Fruit fly (Drosophila melanogaster) whole organism, prepupa: ENCODE measurements around the gene Atf3.

Source experiments
- Eip75B ChIP-seq: fragments of 200-800 bp; sonication (Bioruptor generic); optimal IDR thresholded peaks from 3 replicates; lab custom pipeline; 2016; ENCODE audit warnings: missing biosample characterization, missing genetic modification characterization
- Sox102F ChIP-seq: fragments of 200-800 bp; sonication (Bioruptor generic); optimal IDR thresholded peaks from 2 replicates; lab custom pipeline; 2016; ENCODE audit warnings: missing biosample characterization, mild to moderate bottlenecking, missing genetic modification characterization

dm6 chrX:1270183-1270582 lies 4.9 kb downstream of the Atf3 start:
- no peak for TF ChIP-seq Eip75B (GFP tag; lab: Kevin White, UChicago)
- no peak for TF ChIP-seq Sox102F (GFP tag; lab: Kevin White, UChicago)
